Worm (Caenorhabditis elegans) whole organism, L1 larva: ENCODE results near the gene gpr-1.

ENCODE experiments used
- C16A3.4 ChIP-seq: fragments of 150-350 bp; optimal IDR thresholded peaks from 2 replicates; lab custom pipeline; 2014; ENCODE audit warnings: missing biosample characterization, missing genetic modification characterization
- F16B12.6 ChIP-seq: fragments of 150-350 bp; optimal IDR thresholded peaks from 2 replicates; lab custom pipeline; 2014; ENCODE audit warnings: missing biosample characterization, missing genetic modification characterization
- aha-1 ChIP-seq: fragments of 150-350 bp; optimal IDR thresholded peaks from 2 replicates; lab custom pipeline; 2014; ENCODE audit warnings: missing biosample characterization, missing genetic modification characterization
- ama-1 ChIP-seq: fragments of 150-350 bp; optimal IDR thresholded peaks from 2 replicates; lab custom pipeline; 2014
- blmp-1 ChIP-seq: fragments of 150-350 bp; optimal IDR thresholded peaks from 2 replicates; lab custom pipeline; 2014; ENCODE audit warnings: missing biosample characterization, missing genetic modification characterization
- ceh-63 ChIP-seq: fragments of 200-800 bp; sonication (Bioruptor generic); optimal IDR thresholded peaks from 2 replicates; lab custom pipeline; 2018; ENCODE audit warnings: mild to moderate bottlenecking, missing genetic modification characterization, missing compliant biosample characterization
- ceh-8 ChIP-seq: fragments of 200-800 bp; sonication (Bioruptor generic); optimal IDR thresholded peaks from 2 replicates; lab custom pipeline; 2018; ENCODE audit warnings: mild to moderate bottlenecking, missing genetic modification characterization, moderate library complexity, missing compliant biosample characterization
- ceh-82 ChIP-seq, 3 experiments: fragments of 150-350 bp in 1 of 3; sonication (generic microtip) in 2 of 3; optimal IDR thresholded peaks; 2 replicates each; lab custom pipeline; 2014 to 2017; ENCODE audit warnings: missing biosample characterization in 3 of 3, missing genetic modification characterization in 3 of 3
- ceh-88 ChIP-seq: fragments of 200-800 bp; sonication (Bioruptor generic); IDR thresholded peaks from 2 replicates; pipeline ENCODE4 v1.3.6; 2022; ENCODE audit warnings: missing genetic modification characterization, missing compliant biosample characterization
- ces-1 ChIP-seq: fragments of 150-350 bp; optimal IDR thresholded peaks from 2 replicates; lab custom pipeline; 2014; ENCODE audit warnings: missing biosample characterization, missing genetic modification reagents, missing genetic modification characterization
- dsc-1 ChIP-seq: sonication (generic microtip); optimal IDR thresholded peaks from 2 replicates; lab custom pipeline; 2016; ENCODE audit warnings: mild to moderate bottlenecking, missing genetic modification characterization, missing compliant biosample characterization
- efl-1 ChIP-seq, 4 experiments: fragments of 150-350 bp; optimal IDR thresholded peaks in 3 of 4; peaks in 1 of 4; 1 replicate in 1 of 4; 2 replicates in 3 of 4; lab custom pipeline; 2014; ENCODE audit warnings: missing biosample characterization in 2 of 4, missing genetic modification characterization in 2 of 4, missing genetic modification reagents in 2 of 4
- efl-3 ChIP-seq: fragments of 200-800 bp; sonication (Bioruptor generic); optimal IDR thresholded peaks from 2 replicates; lab custom pipeline; 2018; ENCODE audit warnings: mild to moderate bottlenecking, missing genetic modification characterization, missing compliant biosample characterization
- egl-13 ChIP-seq: sonication (generic microtip); optimal IDR thresholded peaks from 2 replicates; lab custom pipeline; 2016; ENCODE audit warnings: missing genotype, missing genetic modification reagents, missing genetic modification characterization, missing compliant biosample characterization
- fkh-10 ChIP-seq: sonication (generic microtip); optimal IDR thresholded peaks from 2 replicates; lab custom pipeline; 2017; ENCODE audit warnings: missing biosample characterization, missing genetic modification reagents, missing genetic modification characterization
- fkh-8 ChIP-seq: sonication (generic microtip); optimal IDR thresholded peaks from 2 replicates; lab custom pipeline; 2016; ENCODE audit warnings: mild to moderate bottlenecking, missing genetic modification characterization, missing compliant biosample characterization
- hlh-17 ChIP-seq: fragments of 200-800 bp; sonication (Bioruptor generic); optimal IDR thresholded peaks from 2 replicates; lab custom pipeline; 2018; ENCODE audit warnings: missing genetic modification characterization, mild to moderate bottlenecking, missing compliant biosample characterization, moderate library complexity, borderline replicate concordance
- hlh-4 ChIP-seq: sonication (generic microtip); optimal IDR thresholded peaks from 2 replicates; lab custom pipeline; 2016; ENCODE audit warnings: mild to moderate bottlenecking, missing genetic modification characterization, missing compliant biosample characterization
- hpl-2 ChIP-seq: fragments of 150-350 bp; optimal IDR thresholded peaks from 2 replicates; lab custom pipeline; 2014; ENCODE audit warnings: missing biosample characterization, missing genetic modification reagents, missing genetic modification characterization
- jun-1 ChIP-seq: fragments of 150-350 bp; optimal IDR thresholded peaks from 2 replicates; lab custom pipeline; 2014; ENCODE audit warnings: missing biosample characterization, missing genetic modification reagents, missing genetic modification characterization
- lin-14 ChIP-seq: fragments of 200-800 bp; sonication (Bioruptor generic); optimal IDR thresholded peaks from 2 replicates; lab custom pipeline; 2018; ENCODE audit warnings: mild to moderate bottlenecking, missing genetic modification characterization, moderate library complexity, missing compliant biosample characterization
- lin-15B ChIP-seq: fragments of 150-350 bp; sonication (generic microtip); optimal IDR thresholded peaks from 3 replicates; lab custom pipeline; 2014; ENCODE audit warnings: missing biosample characterization, missing genetic modification characterization
- lin-35 ChIP-seq, 2 experiments: fragments of 150-350 bp; optimal IDR thresholded peaks; 2 replicates each; lab custom pipeline; 2014; ENCODE audit warnings: missing biosample characterization in 2 of 2, missing genetic modification characterization in 2 of 2, missing genetic modification reagents in 2 of 2
- lsy-2 ChIP-seq, 2 experiments: fragments of 150-350 bp; optimal IDR thresholded peaks; 2 replicates each; lab custom pipeline; 2014; ENCODE audit warnings: missing biosample characterization in 2 of 2, missing genetic modification characterization in 2 of 2
- mab-9 ChIP-seq: fragments of 200-800 bp; sonication (Bioruptor generic); IDR thresholded peaks from 2 replicates; pipeline ENCODE4 v1.3.6; 2022; ENCODE audit warnings: missing genetic modification reagents, missing genetic modification characterization, missing compliant biosample characterization
- mdl-1 ChIP-seq, 2 experiments: fragments of 150-350 bp; optimal IDR thresholded peaks; 2 replicates each; lab custom pipeline; 2014 to 2017; ENCODE audit warnings: missing biosample characterization in 2 of 2, missing genetic modification characterization in 2 of 2, inconsistent platforms in 1 of 2
- mep-1 ChIP-seq: fragments of 150-350 bp; optimal IDR thresholded peaks from 2 replicates; lab custom pipeline; 2014; ENCODE audit warnings: missing biosample characterization, missing genetic modification characterization
- nhr-11 ChIP-seq: fragments of 150-350 bp; optimal IDR thresholded peaks from 2 replicates; lab custom pipeline; 2014; ENCODE audit warnings: missing biosample characterization, missing genetic modification characterization
- nhr-19 ChIP-seq: fragments of 200-800 bp; sonication (Bioruptor generic); conservative IDR thresholded peaks from 2 replicates; pipeline ENCODE4 v1.3.6; 2022; ENCODE audit warnings: missing genetic modification characterization, missing compliant biosample characterization
- nhr-28 ChIP-seq: fragments of 150-350 bp; optimal IDR thresholded peaks from 2 replicates; lab custom pipeline; 2014; ENCODE audit warnings: missing biosample characterization, missing genetic modification characterization
- nhr-71 ChIP-seq: sonication (generic microtip); optimal IDR thresholded peaks from 2 replicates; lab custom pipeline; 2016; ENCODE audit warnings: mild to moderate bottlenecking, missing genetic modification characterization, moderate library complexity, missing compliant biosample characterization
- nhr-77 ChIP-seq: fragments of 150-350 bp; optimal IDR thresholded peaks from 2 replicates; lab custom pipeline; 2014; ENCODE audit warnings: missing biosample characterization, missing genetic modification characterization
- nhr-85 ChIP-seq: sonication (generic microtip); peaks from one replicate; lab custom pipeline; 2016; ENCODE audit warnings: missing genetic modification characterization, inconsistent platforms, missing compliant biosample characterization
- nhr-90 ChIP-seq: sonication (generic microtip); optimal IDR thresholded peaks from 2 replicates; lab custom pipeline; 2016; ENCODE audit warnings: mild to moderate bottlenecking, missing genetic modification characterization, missing compliant biosample characterization; ENCODE audit not compliant: poor library complexity
- pqm-1 ChIP-seq: sonication (generic microtip); optimal IDR thresholded peaks from 3 replicates; lab custom pipeline; 2017; ENCODE audit warnings: missing biosample characterization, missing genetic modification characterization
- snpc-4 ChIP-seq: fragments of 150-350 bp; optimal IDR thresholded peaks from 2 replicates; lab custom pipeline; 2014; ENCODE audit warnings: missing biosample characterization, missing genetic modification characterization
- snu-23 ChIP-seq: sonication (generic microtip); optimal IDR thresholded peaks from 2 replicates; lab custom pipeline; 2016; ENCODE audit warnings: missing genetic modification characterization, missing compliant biosample characterization
- sox-4 ChIP-seq: sonication (generic microtip); optimal IDR thresholded peaks from 2 replicates; lab custom pipeline; 2016; ENCODE audit warnings: missing genetic modification characterization, missing compliant biosample characterization
- tbx-2 ChIP-seq: sonication (generic microtip); optimal IDR thresholded peaks from 2 replicates; lab custom pipeline; 2016; ENCODE audit warnings: missing genetic modification characterization, missing compliant biosample characterization
- unc-130 ChIP-seq: fragments of 150-350 bp; optimal IDR thresholded peaks from 2 replicates; lab custom pipeline; 2017; ENCODE audit warnings: missing biosample characterization, missing genetic modification characterization, inconsistent platforms
- unc-86 ChIP-seq: sonication (generic microtip); optimal IDR thresholded peaks from 2 replicates; lab custom pipeline; 2016; ENCODE audit warnings: missing genetic modification characterization, missing compliant biosample characterization
- vab-15 ChIP-seq: sonication (generic microtip); optimal IDR thresholded peaks from 2 replicates; lab custom pipeline; 2017; ENCODE audit warnings: missing genotype, mild to moderate bottlenecking, missing genetic modification characterization, missing compliant biosample characterization
- xbp-1 ChIP-seq: sonication (generic microtip); optimal IDR thresholded peaks from 2 replicates; lab custom pipeline; 2016; ENCODE audit warnings: missing genetic modification characterization, missing compliant biosample characterization
- zag-1 ChIP-seq: fragments of 150-350 bp; optimal IDR thresholded peaks from 2 replicates; lab custom pipeline; 2014; ENCODE audit warnings: missing biosample characterization, missing genetic modification characterization
- ztf-11 ChIP-seq, 2 experiments: sonication (generic microtip); optimal IDR thresholded peaks; 2 replicates each; lab custom pipeline; 2016 to 2017; ENCODE audit warnings: missing genetic modification characterization in 2 of 2, missing biosample characterization in 1 of 2, missing compliant biosample characterization in 1 of 2

The gpr-1 gene

DNA sequence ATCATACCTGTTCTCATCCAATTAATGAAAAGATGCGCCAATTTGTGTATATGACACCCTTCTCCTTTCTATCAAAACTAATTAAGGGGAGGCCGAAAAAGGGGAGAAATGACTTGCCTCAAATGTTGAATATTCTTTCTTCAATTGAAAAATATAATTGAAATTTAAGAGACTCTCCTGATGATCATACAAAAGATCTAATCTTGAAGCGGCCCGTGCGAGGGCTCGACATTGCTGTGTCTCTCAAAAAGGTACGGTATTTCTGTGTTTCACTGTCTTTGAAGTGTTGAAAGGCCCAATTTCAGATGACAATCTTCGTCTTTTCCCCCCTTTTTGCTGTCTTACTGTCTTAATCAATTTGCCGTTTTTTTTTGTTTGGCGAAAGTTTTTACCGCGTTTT lies 7.7 kb upstream of the gpr-1 start:
- TF ChIP-seq nhr-77 (tag; lab: Kevin White, UChicago) = no peak
- TF ChIP-seq unc-130 (tag; lab: Kevin White, UChicago) = no peak
- TF ChIP-seq pqm-1 (tag; lab: Kevin White, UChicago) = no peak
- peak; percentile 87 for TF ChIP-seq nhr-85
- TF ChIP-seq dsc-1 (tag; lab: Kevin White, UChicago) = no peak
- TF ChIP-seq hlh-4 = no peak
- no peak for TF ChIP-seq mab-9 (GFP tag; lab: Robert Waterston, UW)
- TF ChIP-seq ama-1 (lab: Kevin White, UChicago) = no peak
- TF ChIP-seq C16A3.4 (tag; lab: Kevin White, UChicago) = no peak
- TF ChIP-seq blmp-1 = peak; percentile 49
- TF ChIP-seq ztf-11 (tag; optimal IDR thresholded peaks at IDR 0.05; lab: Kevin White, UChicago) = no peak
- TF ChIP-seq unc-86 = no peak
- peak; percentile 70 for TF ChIP-seq lin-14 (GFP tag; lab: Kevin White, UChicago)
- TF ChIP-seq aha-1 (tag; lab: Kevin White, UChicago) = no peak
- TF ChIP-seq fkh-8 (tag; lab: Kevin White, UChicago) = no peak
- no peak for TF ChIP-seq efl-1 (optimal IDR thresholded peaks at IDR 0.05; lab: Kevin White, UChicago)
- TF ChIP-seq efl-1 (GFP tag; optimal IDR thresholded peaks at IDR 0.05 in 1 of 2; lab: Kevin White, UChicago) = no peak
- TF ChIP-seq ces-1 (GFP tag; lab: Kevin White, UChicago) = no peak
- peak in 1 of 2 experiments; percentile 44 for TF ChIP-seq lsy-2 (tag; optimal IDR thresholded peaks at IDR 0.05; lab: Kevin White, UChicago)
- no peak for TF ChIP-seq hlh-17 (GFP tag; lab: Kevin White, UChicago)
- no peak for TF ChIP-seq tbx-2 (tag; lab: Kevin White, UChicago)
- TF ChIP-seq egl-13 (tag; lab: Kevin White, UChicago) = no peak
- no peak for TF ChIP-seq nhr-90 (tag; lab: Kevin White, UChicago)

DNA sequence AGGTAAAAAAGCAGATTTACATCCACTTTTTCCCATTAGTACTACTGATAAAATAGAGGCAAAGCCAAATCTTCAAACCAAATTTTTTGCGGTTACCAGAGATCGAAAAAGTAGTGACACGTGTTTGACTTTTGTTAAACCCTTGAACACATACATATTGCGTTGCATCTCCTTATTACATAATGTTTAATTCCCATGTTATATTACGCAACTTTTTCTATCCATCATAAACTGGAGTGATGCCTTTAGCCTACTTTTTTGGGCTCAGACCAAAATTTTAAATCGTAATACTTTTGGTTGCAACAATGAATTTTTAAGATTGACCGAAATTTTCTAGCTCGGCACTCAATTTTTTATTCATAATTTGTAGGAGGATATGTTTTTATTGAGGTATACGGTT lies 6.8 kb upstream of the gpr-1 start:
- TF ChIP-seq F16B12.6 (no peak), blmp-1 (no peak), jun-1 (no peak)

- no peak for TF ChIP-seq lin-15B
- TF ChIP-seq ceh-8 (GFP tag; lab: Kevin White, UChicago) = no peak
- no peak for TF ChIP-seq ceh-88
- no peak for TF ChIP-seq F16B12.6
- TF ChIP-seq nhr-11 (tag; lab: Kevin White, UChicago) = no peak
- TF ChIP-seq ceh-63 = no peak
Observed at ce11 chrIII:8622435-8622834, 6.3 kb upstream of the gpr-1 start, which contains the start of gene ceh-16. TSS of gene ceh-16 (plus strand) at chrIII:8622735.

DNA sequence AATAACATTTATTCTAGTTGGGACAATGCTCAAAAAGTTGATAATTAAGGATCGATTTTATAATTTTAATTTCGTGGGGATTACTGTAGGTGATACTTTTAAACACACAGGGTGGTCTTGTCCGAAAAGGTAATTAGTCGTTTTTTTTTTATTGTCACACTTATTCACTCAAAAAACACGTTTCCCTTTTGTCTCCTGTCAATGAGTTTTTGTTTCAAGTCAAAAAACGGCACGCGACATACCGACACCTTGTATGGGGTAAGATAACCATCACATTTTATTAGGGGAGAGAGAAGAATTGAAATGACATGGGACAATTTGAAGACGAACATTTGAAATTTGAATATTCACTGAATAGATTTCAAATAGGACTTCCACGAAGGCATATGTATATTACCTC lies 3.6 kb upstream of the gpr-1 start:
- TF ChIP-seq efl-1 (optimal IDR thresholded peaks at IDR 0.05; lab: Kevin White, UChicago) (no peak), efl-1 (GFP tag; optimal IDR thresholded peaks at IDR 0.05 in 1 of 2; lab: Kevin White, UChicago) (peak in 1 of 2 experiments; percentile 46), nhr-71 (tag; lab: Kevin White, UChicago) (no peak), lin-15B (no peak), zag-1 (tag; lab: Kevin White, UChicago) (no peak), ceh-8 (GFP tag; lab: Kevin White, UChicago) (no peak), vab-15 (tag; lab: Kevin White, UChicago) (no peak)

ce11 chrIII:8630833-8631232 lies 2.1 kb downstream of the gpr-1 start, which contains the start of gene dnj-10:
TSS of gene dnj-10 (plus strand) at chrIII:8631165.
- peak; percentile 3 for TF ChIP-seq fkh-10
- peak; percentile 84 for TF ChIP-seq lin-14 (GFP tag; lab: Kevin White, UChicago)
- peak; percentile 91 for TF ChIP-seq mep-1 (tag; lab: Kevin White, UChicago)
- peak; percentile 47 to 64 (median 54) for TF ChIP-seq ceh-82 (tag; optimal IDR thresholded peaks at IDR 0.05; lab: Kevin White, UChicago)
- TF ChIP-seq mdl-1 (tag; optimal IDR thresholded peaks at IDR 0.05; lab: Kevin White, UChicago) = peak in 1 of 2 experiments; percentile 53
- TF ChIP-seq efl-3 (GFP tag; lab: Kevin White, UChicago) = no peak
- TF ChIP-seq unc-86 = peak; percentile 54
- TF ChIP-seq nhr-28 = no peak
- TF ChIP-seq efl-1 (optimal IDR thresholded peaks at IDR 0.05; lab: Kevin White, UChicago) = peak; percentile 32 to 87
- peak; percentile 90 to 98 for TF ChIP-seq efl-1 (GFP tag; optimal IDR thresholded peaks at IDR 0.05 in 1 of 2; lab: Kevin White, UChicago)
- peak; percentile 72 for TF ChIP-seq xbp-1 (tag; lab: Kevin White, UChicago)
- no peak for TF ChIP-seq ces-1 (GFP tag; lab: Kevin White, UChicago)
- peak; percentile 47 for TF ChIP-seq snpc-4 (tag; lab: Kevin White, UChicago)
- TF ChIP-seq nhr-11 (tag; lab: Kevin White, UChicago) = no peak
- TF ChIP-seq nhr-19 = peak; percentile 64
- no peak for TF ChIP-seq sox-4
- peak; percentile 12; the same call in 1 of the 2 replicates for TF ChIP-seq ceh-88
- peak; percentile 76 for TF ChIP-seq snu-23
- no peak for TF ChIP-seq hpl-2
- peak; percentile 78 for TF ChIP-seq nhr-71 (tag; lab: Kevin White, UChicago)
- peak; percentile 67 for TF ChIP-seq blmp-1
- TF ChIP-seq lin-35 (GFP tag; optimal IDR thresholded peaks at IDR 0.05; lab: Kevin White, UChicago) = peak; percentile 92 to 94
